Fruit fly (Drosophila melanogaster): ENCODE data around the gene Ctns.

The Ctns gene

dm6 chr3R:23028506-23028905 lies 30.3 kb downstream of the Ctns start:
- TF ChIP-seq CG8301 (tag; optimal IDR thresholded peaks at IDR 0.05) = peak; percentile 25
- TF ChIP-seq CG14655 (GFP tag; optimal IDR thresholded peaks at IDR 0.05) = peak; percentile 34
- TF ChIP-seq Ets98B (GFP tag; IDR thresholded peaks at IDR 0.05) = peak; percentile 49
- no peak for TF ChIP-seq CG17806 (tag; optimal IDR thresholded peaks at IDR 0.05)
- no peak for TF ChIP-seq CG12605 (GFP tag; IDR thresholded peaks at IDR 0.05)
- peak; percentile 43; the same call in 1 of the 3 replicates for TF ChIP-seq CG4496 (GFP tag; IDR thresholded peaks at IDR 0.05)
- no peak for TF ChIP-seq Pif1B (GFP tag; optimal IDR thresholded peaks at IDR 0.05)
- TF ChIP-seq fd96Ca (GFP tag; IDR thresholded peaks at IDR 0.05) = 0 out of 3 replicates have a peak, but pooled peaks have one; percentile 11

- TF ChIP-seq Pif1B (GFP tag; optimal IDR thresholded peaks at IDR 0.05) (no peak), EcR (GFP tag; optimal IDR thresholded peaks at IDR 0.05) (no peak), CG32121 (GFP tag; IDR thresholded peaks at IDR 0.05) (no peak), CG14655 (GFP tag; optimal IDR thresholded peaks at IDR 0.05) (no peak), CG13204 (GFP tag; optimal IDR thresholded peaks at IDR 0.05) (peak; percentile 15), D1 (tag; optimal IDR thresholded peaks at IDR 0.05) (no peak), CG4496 (GFP tag; IDR thresholded peaks at IDR 0.05) (peak; percentile 9; the same call in 1 of the 3 replicates), CG17806 (tag; optimal IDR thresholded peaks at IDR 0.05) (no peak)
Measured at dm6 chr3R:23027428-23027813, 31.3 kb downstream of the Ctns start.

- TF ChIP-seq CG13204 (GFP tag; optimal IDR thresholded peaks at IDR 0.05) (peak; percentile 90), CG14655 (GFP tag; optimal IDR thresholded peaks at IDR 0.05) (peak; percentile 17), rn (GFP tag; IDR thresholded peaks at IDR 0.05) (no peak), CG8159 (tag; optimal IDR thresholded peaks at IDR 0.05) (peak; percentile 19)
Measured at dm6 chr3R:23026652-23027427, 31.9 kb downstream of the Ctns start, which contains the start of gene lmd. TSS of gene lmd (minus strand) at chr3R:23026713.

- TF ChIP-seq CG13204 (GFP tag; optimal IDR thresholded peaks at IDR 0.05) = no peak
- no peak for TF ChIP-seq CG32121 (GFP tag; IDR thresholded peaks at IDR 0.05)
- TF ChIP-seq rn (GFP tag; IDR thresholded peaks at IDR 0.05) = no peak
- TF ChIP-seq D1 (tag; optimal IDR thresholded peaks at IDR 0.05) = no peak
- TF ChIP-seq EcR (GFP tag; optimal IDR thresholded peaks at IDR 0.05) = no peak
- TF ChIP-seq Pif1B (GFP tag; optimal IDR thresholded peaks at IDR 0.05) = no peak
- TF ChIP-seq Pif1A (GFP tag; optimal IDR thresholded peaks at IDR 0.05) = no peak
- no peak for TF ChIP-seq CG14655 (GFP tag; optimal IDR thresholded peaks at IDR 0.05)
Measured at dm6 chr3R:23013482-23013881, 45.3 kb downstream of the Ctns start.

dm6 chr3R:23012017-23012416 lies 46.7 kb downstream of the Ctns start, which contains the start of gene CG6688:
TSS of gene CG6688 (plus strand) at chr3R:23012412.
- TF ChIP-seq CG4496 (GFP tag; IDR thresholded peaks at IDR 0.05) (no peak), CG17806 (tag; optimal IDR thresholded peaks at IDR 0.05) (no peak), fd96Ca (GFP tag; IDR thresholded peaks at IDR 0.05) (0 out of 3 replicates have a peak, but pooled peaks have one; percentile 5), CG10348 (GFP tag; IDR thresholded peaks at IDR 0.05) (no peak), EcR (GFP tag; optimal IDR thresholded peaks at IDR 0.05) (no peak)

dm6 chr3R:23010406-23010805 lies 48.4 kb downstream of the Ctns start, which contains the start of gene CG34375:
TSS of gene CG34375 (minus strand) at chr3R:23010562.
- 0 out of 2 replicates have a peak, but pooled peaks have one; percentile 17 for TF ChIP-seq CG32121 (GFP tag; IDR thresholded peaks at IDR 0.05)
- TF ChIP-seq CG4496 (GFP tag; IDR thresholded peaks at IDR 0.05) = peak; percentile 65
- no peak for TF ChIP-seq CG10348 (GFP tag; IDR thresholded peaks at IDR 0.05)
- TF ChIP-seq Ets98B (GFP tag; IDR thresholded peaks at IDR 0.05) = peak; percentile 69

- TF ChIP-seq CG17806 (tag; optimal IDR thresholded peaks at IDR 0.05) (no peak), CG4496 (GFP tag; IDR thresholded peaks at IDR 0.05) (peak; percentile 83), Snoo (tag; optimal IDR thresholded peaks at IDR 0.05) (no peak), Ets98B (GFP tag; IDR thresholded peaks at IDR 0.05) (peak; percentile 77), EcR (GFP tag; optimal IDR thresholded peaks at IDR 0.05) (no peak), CG10348 (GFP tag; IDR thresholded peaks at IDR 0.05) (no peak), D1 (tag; optimal IDR thresholded peaks at IDR 0.05) (no peak), gl (tag; optimal IDR thresholded peaks at IDR 0.05) (no peak), CG14655 (GFP tag; optimal IDR thresholded peaks at IDR 0.05) (peak; percentile 26), CG8301 (tag; optimal IDR thresholded peaks at IDR 0.05) (peak; percentile 14), Pif1B (GFP tag; optimal IDR thresholded peaks at IDR 0.05) (no peak), CG12605 (GFP tag; IDR thresholded peaks at IDR 0.05) (peak; percentile 50), CG13204 (GFP tag; optimal IDR thresholded peaks at IDR 0.05) (no peak), CG32121 (GFP tag; IDR thresholded peaks at IDR 0.05) (peak; percentile 83), fd96Ca (GFP tag; IDR thresholded peaks at IDR 0.05) (peak; percentile 79), CG15710 (tag; optimal IDR thresholded peaks at IDR 0.05) (no peak), CG34367 (tag; optimal IDR thresholded peaks at IDR 0.05) (no peak), rn (GFP tag; IDR thresholded peaks at IDR 0.05) (peak; percentile 37; the same call in 1 of the 2 replicates), Pif1A (GFP tag; optimal IDR thresholded peaks at IDR 0.05) (peak; percentile 34), CG8159 (tag; optimal IDR thresholded peaks at IDR 0.05) (no peak), CG9948 (tag; optimal IDR thresholded peaks at IDR 0.05) (no peak)
Measured at dm6 chr3R:23009480-23010115, 49.2 kb downstream of the Ctns start.

Measured in whole organism, pupa.